Worm (Caenorhabditis elegans): ENCODE results near the gene srh-74.

The srh-74 gene

ce11 chrV:11016846-11017553 lies 31.6 kb downstream of the srh-74 start:
- TF ChIP-seq him-1 (tag; optimal IDR thresholded peaks at IDR 0.05) (no peak), dao-5 (tag; optimal IDR thresholded peaks at IDR 0.05) (no peak), W03F9.2 (tag; optimal IDR thresholded peaks at IDR 0.05) (no peak)

DNA sequence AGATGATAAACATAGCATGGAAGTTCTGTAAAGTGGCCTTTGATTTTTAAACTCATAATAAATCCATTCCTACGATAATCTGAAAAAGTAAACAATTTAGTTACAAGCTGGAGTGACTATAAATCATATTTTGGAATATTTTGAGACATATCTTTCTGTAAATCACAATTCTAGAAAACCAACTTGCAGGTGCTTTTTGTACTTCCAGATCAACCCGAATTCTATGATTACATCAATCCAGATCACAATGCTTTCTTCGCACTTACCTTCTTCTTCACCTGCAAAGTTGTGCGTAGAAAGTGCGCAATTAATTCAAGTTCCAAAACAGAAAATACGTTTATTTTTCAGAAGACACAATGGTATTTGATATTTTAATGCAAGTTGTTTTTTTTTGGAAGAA lies 33.8 kb downstream of the srh-74 start:
- TF ChIP-seq W03F9.2 (tag; optimal IDR thresholded peaks at IDR 0.05) (no peak), him-1 (tag; optimal IDR thresholded peaks at IDR 0.05) (no peak), dao-5 (tag; optimal IDR thresholded peaks at IDR 0.05) (no peak)

DNA sequence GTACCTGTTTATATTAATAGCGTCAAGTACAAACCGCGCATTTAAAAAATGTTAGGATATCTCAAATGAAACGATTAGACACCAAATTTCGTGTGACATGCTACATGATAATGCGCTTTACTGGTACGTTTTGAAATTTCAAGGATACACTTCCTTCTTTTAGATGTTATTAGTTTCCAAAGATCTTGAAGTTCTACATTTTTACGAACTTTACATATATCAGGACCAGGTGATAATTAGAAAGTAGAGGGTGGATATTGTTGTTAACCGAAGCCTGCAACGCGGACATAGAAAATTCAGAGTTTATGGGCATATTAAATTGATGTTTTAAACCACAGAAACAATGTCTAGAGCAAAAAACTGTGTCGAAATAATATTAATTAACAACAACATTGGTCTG lies 35.4 kb downstream of the srh-74 start:
- no peak for TF ChIP-seq W03F9.2 (tag; optimal IDR thresholded peaks at IDR 0.05)
- no peak for TF ChIP-seq dao-5 (tag; optimal IDR thresholded peaks at IDR 0.05)
- no peak for TF ChIP-seq him-1 (tag; optimal IDR thresholded peaks at IDR 0.05)

- TF ChIP-seq W03F9.2 (tag; optimal IDR thresholded peaks at IDR 0.05) (no peak), dao-5 (tag; optimal IDR thresholded peaks at IDR 0.05) (no peak), him-1 (tag; optimal IDR thresholded peaks at IDR 0.05) (no peak)
Measured at ce11 chrV:11012419-11012818, 36.2 kb downstream of the srh-74 start, which contains the start of gene C13G3.1. Gene C13G3.1, minus strand, starts transcription at chrV:11012465.

DNA sequence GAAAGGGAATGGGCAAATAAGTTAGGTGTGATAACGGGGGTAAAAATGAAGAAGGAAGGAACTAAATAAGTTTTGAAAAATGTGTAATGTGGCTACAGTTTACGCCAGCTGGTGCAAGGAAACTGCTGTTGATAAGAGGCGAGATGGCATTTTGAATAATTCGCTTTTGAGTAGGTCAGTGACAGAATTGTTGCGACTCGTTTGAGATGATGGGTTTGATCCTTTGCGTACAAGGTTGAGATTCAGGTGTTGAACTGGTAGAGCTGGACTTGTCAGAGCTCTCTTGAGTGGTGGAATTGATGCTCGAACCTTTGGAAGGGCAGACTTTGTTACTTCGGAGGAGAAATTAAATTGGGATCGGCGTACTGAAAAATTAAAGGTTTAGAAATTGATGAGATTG lies 36.8 kb downstream of the srh-74 start:
- TF ChIP-seq him-1 (tag; optimal IDR thresholded peaks at IDR 0.05), result no peak
- TF ChIP-seq W03F9.2 (tag; optimal IDR thresholded peaks at IDR 0.05), result no peak
- TF ChIP-seq dao-5 (tag; optimal IDR thresholded peaks at IDR 0.05), result no peak

DNA sequence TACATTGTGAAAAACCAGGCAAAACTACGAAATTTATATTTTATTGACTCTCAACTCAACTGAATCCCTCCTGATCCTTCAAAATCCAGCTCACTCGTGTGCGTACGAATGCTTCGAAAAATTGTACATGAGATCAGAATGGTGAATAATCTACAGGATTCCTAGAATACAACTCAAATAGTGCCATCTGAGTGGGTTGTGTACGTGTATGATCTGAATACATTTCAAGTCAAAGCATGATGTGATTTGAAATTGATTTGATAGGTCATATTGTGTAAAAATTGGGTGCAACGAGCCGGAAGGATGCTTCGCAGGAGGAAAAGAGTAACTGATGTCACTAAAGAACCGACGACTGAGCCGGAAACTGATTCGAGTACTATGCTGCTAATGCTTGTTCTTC lies 37.8 kb downstream of the srh-74 start:
- TF ChIP-seq dao-5 (tag; optimal IDR thresholded peaks at IDR 0.05) (no peak), W03F9.2 (tag; optimal IDR thresholded peaks at IDR 0.05) (no peak), him-1 (tag; optimal IDR thresholded peaks at IDR 0.05) (no peak)

DNA sequence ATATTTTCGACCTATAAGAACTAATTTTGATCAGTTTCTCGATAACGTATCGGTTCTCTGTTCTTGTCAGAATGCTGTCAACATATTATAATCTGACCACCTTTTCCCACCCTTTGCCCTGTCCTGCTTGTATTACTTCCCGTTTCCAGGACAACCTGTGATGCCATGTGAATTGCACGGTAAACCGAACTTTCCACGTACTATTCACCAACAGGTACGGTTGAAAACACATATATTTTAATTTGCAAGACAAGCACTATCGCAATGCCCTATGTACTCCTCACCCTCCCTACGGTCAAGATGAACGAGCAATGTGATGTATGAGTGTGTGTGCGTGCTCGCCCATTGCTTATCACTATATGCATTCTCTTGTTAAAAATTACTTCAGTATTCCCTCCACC lies 39.5 kb downstream of the srh-74 start:
- no peak for TF ChIP-seq W03F9.2 (tag; optimal IDR thresholded peaks at IDR 0.05)
- no peak for TF ChIP-seq dao-5 (tag; optimal IDR thresholded peaks at IDR 0.05)
- TF ChIP-seq him-1 (tag; optimal IDR thresholded peaks at IDR 0.05), result no peak

DNA sequence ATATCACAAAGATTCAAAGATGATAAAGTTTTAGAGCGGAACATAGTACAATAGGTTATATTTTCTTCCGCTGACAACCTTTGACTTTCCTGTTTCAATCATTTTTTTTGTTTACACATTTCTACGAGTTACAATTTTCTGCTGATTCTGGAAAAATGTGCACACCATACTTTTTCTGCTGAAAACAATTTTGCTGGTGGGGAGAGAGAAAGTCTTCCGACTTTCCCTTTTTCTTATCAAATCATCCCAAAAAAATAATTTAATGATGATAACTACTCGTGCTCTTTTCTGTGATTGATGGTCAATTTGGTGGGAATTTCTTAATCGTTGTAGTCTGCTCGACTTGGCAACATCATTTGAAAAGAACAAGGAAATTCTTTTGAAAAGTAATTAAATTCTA lies 40.9 kb downstream of the srh-74 start:
- TF ChIP-seq dao-5 (tag; optimal IDR thresholded peaks at IDR 0.05), result no peak
- no peak for TF ChIP-seq W03F9.2 (tag; optimal IDR thresholded peaks at IDR 0.05)

ce11 chrV:11004094-11004493 lies 44.5 kb downstream of the srh-74 start:
- TF ChIP-seq W03F9.2 (tag; optimal IDR thresholded peaks at IDR 0.05) (no peak), dao-5 (tag; optimal IDR thresholded peaks at IDR 0.05) (no peak), him-1 (tag; optimal IDR thresholded peaks at IDR 0.05) (no peak)

- TF ChIP-seq dao-5 (tag; optimal IDR thresholded peaks at IDR 0.05) (no peak), W03F9.2 (tag; optimal IDR thresholded peaks at IDR 0.05) (no peak), him-1 (tag; optimal IDR thresholded peaks at IDR 0.05) (no peak)
Measured at ce11 chrV:11002434-11002833, 46.1 kb downstream of the srh-74 start, which contains the start of gene F53B7.4. Gene F53B7.4, minus strand, starts transcription at chrV:11002534.

- TF ChIP-seq W03F9.2 (tag; optimal IDR thresholded peaks at IDR 0.05), result peak; percentile 59
- no peak for TF ChIP-seq him-1 (tag; optimal IDR thresholded peaks at IDR 0.05)
- no peak for TF ChIP-seq dao-5 (tag; optimal IDR thresholded peaks at IDR 0.05)
Measured at ce11 chrV:11000650-11001049, 47.9 kb downstream of the srh-74 start, which contains the start of gene isy-1. Gene isy-1, minus strand, starts transcription at chrV:11000699.

DNA sequence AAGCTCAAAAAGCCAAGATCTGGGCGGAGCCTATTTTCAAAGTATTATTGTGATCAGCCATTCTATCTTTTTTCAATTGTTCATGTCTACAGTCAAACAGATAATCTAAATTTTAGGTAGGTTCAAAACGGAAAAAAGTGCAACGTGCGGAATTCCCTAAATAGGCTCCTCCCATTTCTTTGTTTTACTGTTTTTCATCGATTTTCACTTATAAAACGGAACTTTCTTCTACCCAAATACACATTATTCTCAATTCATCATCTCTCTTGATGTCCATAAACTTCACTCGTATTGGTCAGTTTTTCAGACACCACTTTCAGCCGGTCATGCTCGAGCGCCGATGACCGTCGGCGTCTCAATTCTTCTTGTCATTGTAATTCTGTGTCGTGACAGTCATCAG lies 49.8 kb downstream of the srh-74 start, which contains the start of gene F53B7.7:
Gene F53B7.7 (plus strand): TSS at position 301 of the 400 bp plus-strand sequence.
- TF ChIP-seq him-1 (tag; optimal IDR thresholded peaks at IDR 0.05) (no peak), dao-5 (tag; optimal IDR thresholded peaks at IDR 0.05) (no peak), W03F9.2 (tag; optimal IDR thresholded peaks at IDR 0.05) (no peak)

All from whole organism, L4/young adult.